Worm (Caenorhabditis elegans) whole organism, young adult: ENCODE data around the gene vps-54.

Experiments
- B0261.1 ChIP-seq: sonication (generic microtip); optimal IDR thresholded peaks from 2 replicates; lab custom pipeline; 2016; ENCODE audit warnings: mild to moderate bottlenecking, missing genetic modification characterization, moderate library complexity, missing compliant biosample characterization
- D2030.7 ChIP-seq: fragments of 200-800 bp; sonication (Bioruptor generic); IDR thresholded peaks from 2 replicates; pipeline ENCODE4 v1.3.6; 2022; ENCODE audit warnings: missing genetic modification reagents, missing genetic modification characterization, missing compliant biosample characterization
- F33H1.4 ChIP-seq: fragments of 200-800 bp; sonication (Bioruptor generic); IDR thresholded peaks from 2 replicates; pipeline ENCODE4 v1.3.6; 2022; ENCODE audit warnings: missing genetic modification reagents, missing genetic modification characterization, missing compliant biosample characterization
- F49E8.2 ChIP-seq: sonication (generic microtip); optimal IDR thresholded peaks from 3 replicates; lab custom pipeline; 2017; ENCODE audit warnings: missing genetic modification characterization, mild to moderate bottlenecking, missing compliant biosample characterization, antibody characterized with exemption, moderate library complexity; ENCODE audit not compliant: insufficient read depth
- F55B11.4 ChIP-seq: sonication (generic microtip); optimal IDR thresholded peaks from 2 replicates; lab custom pipeline; 2016; ENCODE audit warnings: missing compliant biosample characterization, missing genetic modification characterization, borderline replicate concordance; ENCODE audit not compliant: insufficient read depth
- F57A8.1 ChIP-seq: fragments of 200-800 bp; sonication (Bioruptor generic); optimal IDR thresholded peaks from 2 replicates; lab custom pipeline; 2018; ENCODE audit warnings: mild to moderate bottlenecking, missing genetic modification characterization, moderate library complexity, missing compliant biosample characterization
- Y53F4B.3 ChIP-seq: fragments of 200-800 bp; sonication (Bioruptor generic); IDR thresholded peaks from 2 replicates; pipeline ENCODE4 v1.3.6; 2022; ENCODE audit warnings: missing genetic modification reagents, missing genetic modification characterization, missing compliant biosample characterization
- Y53G8AR.9 ChIP-seq: fragments of 200-800 bp; sonication (Bioruptor generic); conservative IDR thresholded peaks from 2 replicates; pipeline ENCODE4 v1.3.6; 2022; ENCODE audit warnings: missing genetic modification reagents, missing genetic modification characterization, missing compliant biosample characterization
- Y56A3A.18 ChIP-seq: fragments of 200-800 bp; sonication (Bioruptor generic); IDR thresholded peaks from 2 replicates; pipeline ENCODE4 v1.3.6; 2022; ENCODE audit warnings: missing genetic modification reagents, missing genetic modification characterization, missing compliant biosample characterization
- Y67H2A.10 ChIP-seq: fragments of 200-800 bp; sonication (Bioruptor generic); conservative IDR thresholded peaks from 2 replicates; pipeline ENCODE4 v1.3.6; 2022; ENCODE audit warnings: missing genetic modification reagents, missing genetic modification characterization, missing compliant biosample characterization
- aptf-2 ChIP-seq: fragments of 200-800 bp; sonication (Bioruptor generic); conservative IDR thresholded peaks from 2 replicates; pipeline ENCODE4 v1.3.6; 2022; ENCODE audit warnings: missing genetic modification reagents, missing genetic modification characterization, missing compliant biosample characterization
- atf-7 ChIP-seq: sonication (generic microtip); optimal IDR thresholded peaks from 2 replicates; lab custom pipeline; 2017; ENCODE audit warnings: mild to moderate bottlenecking, missing genetic modification characterization, missing compliant biosample characterization
- athp-1 ChIP-seq: sonication (generic microtip); optimal IDR thresholded peaks from 2 replicates; lab custom pipeline; 2017; ENCODE audit warnings: mild to moderate bottlenecking, missing genetic modification characterization, missing compliant biosample characterization
- bed-1 ChIP-seq: fragments of 200-800 bp; sonication (Bioruptor generic); IDR thresholded peaks from 2 replicates; pipeline ENCODE4 v1.3.6; 2022; ENCODE audit warnings: missing genetic modification reagents, missing genetic modification characterization, missing compliant biosample characterization
- cebp-1 ChIP-seq, 2 experiments: fragments of 200-800 bp in 1 of 2; sonication (Bioruptor generic) in 1 of 2; sonication (generic microtip) in 1 of 2; IDR thresholded peaks in 1 of 2; optimal IDR thresholded peaks in 1 of 2; 2 replicates each; pipeline versions ENCODE4 v1.3.6 to Lab custom; 2017 to 2022; ENCODE audit warnings: missing compliant biosample characterization in 2 of 2, missing genetic modification characterization in 2 of 2, mild to moderate bottlenecking in 1 of 2, missing genetic modification reagents in 1 of 2, moderate library complexity in 1 of 2
- ceh-27 ChIP-seq: fragments of 200-800 bp; sonication (Bioruptor generic); optimal IDR thresholded peaks from 2 replicates; lab custom pipeline; 2018; ENCODE audit warnings: mild to moderate bottlenecking, missing genetic modification characterization, moderate library complexity, missing compliant biosample characterization
- ceh-40 ChIP-seq: fragments of 200-800 bp; sonication (Bioruptor generic); IDR thresholded peaks from 2 replicates; pipeline ENCODE4 v1.3.6; 2022; ENCODE audit warnings: missing genetic modification characterization, missing compliant biosample characterization
- egl-44 ChIP-seq: fragments of 200-800 bp; sonication (Bioruptor generic); IDR thresholded peaks from 2 replicates; pipeline ENCODE4 v1.3.6; 2022; ENCODE audit warnings: missing genetic modification reagents, missing genetic modification characterization, missing compliant biosample characterization
- egrh-3 ChIP-seq: fragments of 200-800 bp; sonication (Bioruptor generic); IDR thresholded peaks from 2 replicates; pipeline ENCODE4 v1.3.6; 2022; ENCODE audit warnings: missing genetic modification reagents, missing genetic modification characterization, missing compliant biosample characterization
- him-1 ChIP-seq: sonication (generic microtip); optimal IDR thresholded peaks from 2 replicates; lab custom pipeline; 2016; ENCODE audit warnings: missing genotype, missing genetic modification reagents, missing genetic modification characterization, missing compliant biosample characterization
- hmg-1.2 ChIP-seq: fragments of 200-800 bp; sonication (Bioruptor generic); IDR thresholded peaks from 2 replicates; pipeline ENCODE4 v1.3.6; 2022; ENCODE audit warnings: missing genetic modification reagents, missing genetic modification characterization, missing compliant biosample characterization
- hsf-1 ChIP-seq: fragments of 200-800 bp; sonication (Bioruptor generic); IDR thresholded peaks from 2 replicates; pipeline ENCODE4 v1.3.6; 2022; ENCODE audit warnings: missing genetic modification reagents, missing genetic modification characterization, missing compliant biosample characterization
- lin-35 ChIP-seq, 3 experiments: fragments of 150-350 bp in 2 of 3; sonication (generic microtip) in 1 of 3; optimal IDR thresholded peaks; 2 replicates each; lab custom pipeline; 2014 to 2018; ENCODE audit warnings: missing biosample characterization in 3 of 3, missing genetic modification characterization in 3 of 3, missing genetic modification reagents in 3 of 3
- lin-40 ChIP-seq: sonication (generic microtip); optimal IDR thresholded peaks from 2 replicates; lab custom pipeline; 2016; ENCODE audit warnings: missing genetic modification characterization, mild to moderate bottlenecking, missing compliant biosample characterization, missing genotype, missing genetic modification reagents
- lir-1 ChIP-seq: fragments of 200-800 bp; sonication (Bioruptor generic); conservative IDR thresholded peaks from 2 replicates; pipeline ENCODE4 v1.3.6; 2022; ENCODE audit warnings: missing genetic modification reagents, missing genetic modification characterization, missing compliant biosample characterization
- lsy-27 ChIP-seq: sonication (generic microtip); optimal IDR thresholded peaks from 2 replicates; lab custom pipeline; 2017; ENCODE audit warnings: missing genetic modification characterization, mild to moderate bottlenecking, missing compliant biosample characterization, antibody characterized with exemption, missing genotype, borderline replicate concordance; ENCODE audit not compliant: insufficient read depth
- madf-3 ChIP-seq: fragments of 200-800 bp; sonication (Bioruptor generic); IDR thresholded peaks from 2 replicates; pipeline ENCODE4 v1.3.6; 2022; ENCODE audit warnings: missing genetic modification reagents, missing genetic modification characterization, missing compliant biosample characterization
- mcd-1 ChIP-seq: fragments of 200-800 bp; sonication (Bioruptor generic); IDR thresholded peaks from 2 replicates; pipeline ENCODE4 v1.3.6; 2022; ENCODE audit warnings: missing genetic modification reagents, missing genetic modification characterization, missing compliant biosample characterization
- mxl-1 ChIP-seq: sonication (generic microtip); optimal IDR thresholded peaks from 2 replicates; lab custom pipeline; 2016; ENCODE audit warnings: missing genetic modification characterization, missing compliant biosample characterization
- nfya-1 ChIP-seq: sonication (generic microtip); optimal IDR thresholded peaks from 2 replicates; lab custom pipeline; 2017; ENCODE audit warnings: antibody characterized with exemption, missing compliant biosample characterization, missing genetic modification characterization, borderline replicate concordance; ENCODE audit not compliant: insufficient read depth
- nfyb-1 ChIP-seq: fragments of 200-800 bp; sonication (Bioruptor generic); IDR thresholded peaks from 2 replicates; pipeline ENCODE4 v1.3.6; 2022; ENCODE audit warnings: missing genetic modification reagents, missing genetic modification characterization, missing compliant biosample characterization
- nhr-179 ChIP-seq: sonication (generic microtip); optimal IDR thresholded peaks from 2 replicates; lab custom pipeline; 2016; ENCODE audit warnings: mild to moderate bottlenecking, missing genetic modification characterization, missing compliant biosample characterization
- nhr-80 ChIP-seq: sonication (generic microtip); optimal IDR thresholded peaks from 2 replicates; lab custom pipeline; 2016; ENCODE audit warnings: missing genetic modification characterization, missing compliant biosample characterization
- rcor-1 ChIP-seq: fragments of 200-800 bp; sonication (Bioruptor generic); IDR thresholded peaks from 2 replicates; pipeline ENCODE4 v1.3.6; 2022; ENCODE audit warnings: missing genetic modification reagents, missing genetic modification characterization, missing compliant biosample characterization
- rpc-1 ChIP-seq, 2 experiments: fragments of 150-350 bp in 1 of 2; sonication (generic microtip) in 1 of 2; optimal IDR thresholded peaks; 2 replicates each; lab custom pipeline; 2014 to 2018; ENCODE audit warnings: missing biosample characterization in 1 of 2, missing genetic modification characterization in 1 of 2, missing genetic modification reagents in 1 of 2, missing genotype in 1 of 2
- unc-130 ChIP-seq: sonication (generic microtip); optimal IDR thresholded peaks from 2 replicates; lab custom pipeline; 2016; ENCODE audit warnings: missing genetic modification reagents, missing genetic modification characterization, missing compliant biosample characterization
- unc-62 ChIP-seq: fragments of 150-350 bp; optimal IDR thresholded peaks from 2 replicates; lab custom pipeline; 2014; ENCODE audit warnings: missing biosample characterization, missing genetic modification reagents, missing genetic modification characterization
- xnd-1 ChIP-seq: sonication (generic microtip); optimal IDR thresholded peaks from 2 replicates; lab custom pipeline; 2016; ENCODE audit warnings: missing genotype, missing genetic modification reagents, missing genetic modification characterization, missing compliant biosample characterization
- zfh-2 ChIP-seq: fragments of 200-800 bp; sonication (Bioruptor generic); conservative IDR thresholded peaks from 2 replicates; pipeline ENCODE4 v1.3.6; 2022; ENCODE audit warnings: missing genetic modification reagents, missing genetic modification characterization, missing compliant biosample characterization
- ztf-22 ChIP-seq: fragments of 200-800 bp; sonication (Bioruptor generic); optimal IDR thresholded peaks from 2 replicates; lab custom pipeline; 2018; ENCODE audit warnings: mild to moderate bottlenecking, missing genetic modification characterization, moderate library complexity, missing compliant biosample characterization

The vps-54 gene

DNA sequence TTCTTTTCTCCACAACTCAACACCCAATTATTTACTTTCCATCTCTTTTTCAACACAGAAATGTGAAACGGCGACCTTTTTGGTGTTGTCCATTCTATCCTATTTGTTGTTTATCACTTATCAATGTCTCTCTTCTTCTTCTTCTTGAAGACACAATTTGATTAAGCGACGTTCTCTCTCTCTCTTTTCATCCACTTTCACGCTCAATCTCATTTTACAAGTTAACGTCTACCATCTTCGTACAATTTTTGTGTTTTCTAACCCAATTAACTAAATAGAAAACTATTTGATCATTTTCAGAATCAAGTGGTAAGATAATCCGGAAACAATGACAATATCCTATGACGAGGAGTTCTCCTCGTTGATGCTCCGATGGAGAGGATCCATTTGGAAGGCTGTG is 18.5 kb downstream of the vps-54 start, which contains the start of gene best-14:
Gene best-14 (plus strand): TSS at position 301 of the 400 bp plus-strand sequence.
- TF ChIP-seq lin-35 (GFP tag; optimal IDR thresholded peaks at IDR 0.05; lab: Kevin White, UChicago) (no peak), madf-3 (GFP tag; lab: Robert Waterston, UW) (no peak), Y56A3A.18 (GFP tag; lab: Robert Waterston, UW) (no peak), nfya-1 (no peak), ceh-27 (GFP tag; lab: Kevin White, UChicago) (no peak), aptf-2 (GFP tag; lab: Robert Waterston, UW) (no peak), rcor-1 (no peak), egrh-3 (GFP tag; lab: Robert Waterston, UW) (no peak), lsy-27 (no peak), unc-62 (GFP tag; lab: Kevin White, UChicago) (no peak), F57A8.1 (GFP tag; lab: Kevin White, UChicago) (no peak), cebp-1 (GFP tag; IDR thresholded peaks at IDR 0.05; lab: Robert Waterston, UW) (no peak), cebp-1 (tag; optimal IDR thresholded peaks at IDR 0.05; lab: Kevin White, UChicago) (no peak), bed-1 (GFP tag; lab: Robert Waterston, UW) (no peak), nfyb-1 (GFP tag; lab: Robert Waterston, UW) (no peak)
- TF ChIP-seq, all 124 proteins: peak for 0

DNA sequence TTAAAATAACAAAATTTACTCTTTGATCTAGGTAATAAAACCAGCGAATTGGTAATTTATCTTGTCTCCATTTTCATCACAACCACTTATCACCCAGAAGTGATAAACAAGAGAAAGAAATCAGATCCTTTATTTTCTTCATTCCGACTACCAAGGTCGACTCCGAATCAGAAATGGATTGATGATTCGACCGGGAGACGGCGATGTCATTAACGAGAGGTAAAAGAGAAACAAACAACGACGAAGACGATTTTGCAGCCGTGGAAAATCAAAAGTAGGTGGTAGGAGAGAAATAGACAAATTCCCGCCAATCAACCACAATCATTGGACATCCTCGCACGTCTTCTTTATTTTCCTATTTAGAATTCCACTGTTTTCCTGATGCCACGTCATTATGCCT is 19.1 kb downstream of the vps-54 start:
- TF ChIP-seq mxl-1 (tag; lab: Kevin White, UChicago) (no peak), D2030.7 (no peak), egl-44 (GFP tag; lab: Robert Waterston, UW) (no peak), B0261.1 (tag; lab: Kevin White, UChicago) (no peak)

DNA sequence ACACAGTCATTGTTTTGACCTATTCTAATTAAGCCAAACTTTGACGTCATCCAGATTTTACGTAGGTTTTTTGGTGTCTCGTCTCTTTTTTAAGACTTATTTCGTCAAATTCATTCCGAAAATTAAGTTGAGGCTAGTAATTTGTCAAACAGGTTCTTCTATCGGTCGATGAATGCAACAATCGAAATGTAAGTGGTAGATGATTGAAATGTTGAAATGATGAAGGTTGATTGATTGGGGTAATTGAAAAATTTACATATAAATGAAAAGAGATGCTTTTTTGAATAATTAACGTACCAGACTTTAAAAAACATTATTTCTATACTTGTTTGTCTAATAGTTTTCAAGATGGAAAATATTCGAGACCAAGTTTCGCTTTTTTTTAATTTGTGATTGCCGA is 19.9 kb downstream of the vps-54 start:
- TF ChIP-seq xnd-1 (tag; lab: Kevin White, UChicago) (no peak), mcd-1 (GFP tag; lab: Robert Waterston, UW) (no peak), rpc-1 (optimal IDR thresholded peaks at IDR 0.05; lab: Kevin White, UChicago) (no peak), rpc-1 (tag; optimal IDR thresholded peaks at IDR 0.05; lab: Kevin White, UChicago) (no peak), him-1 (no peak), hsf-1 (no peak), unc-130 (GFP tag; lab: Kevin White, UChicago) (no peak), lin-40 (no peak), Y67H2A.10 (GFP tag; lab: Robert Waterston, UW) (no peak), Y53F4B.3 (GFP tag; lab: Robert Waterston, UW) (no peak), ceh-27 (GFP tag; lab: Kevin White, UChicago) (no peak), lir-1 (GFP tag; lab: Robert Waterston, UW) (no peak)
- TF ChIP-seq, all 124 proteins: peak for 0

- TF ChIP-seq mcd-1 (GFP tag; lab: Robert Waterston, UW) (no peak), hsf-1 (no peak), zfh-2 (no peak), F49E8.2 (tag; lab: Kevin White, UChicago) (no peak)
These were observed 21.0 kb downstream of the vps-54 start, which contains the start of gene F32G8.3 for ce11 chrV:10555239-10555638. Gene F32G8.3 (minus strand): TSS chrV:10555339.

- TF ChIP-seq athp-1 (no peak), Y53F4B.3 (GFP tag; lab: Robert Waterston, UW) (no peak), Y56A3A.18 (GFP tag; lab: Robert Waterston, UW) (no peak), atf-7 (tag; lab: Kevin White, UChicago) (no peak), F33H1.4 (no peak), nhr-80 (tag; lab: Kevin White, UChicago) (no peak), zfh-2 (no peak), Y53G8AR.9 (GFP tag; lab: Robert Waterston, UW) (no peak), ceh-40 (GFP tag; lab: Robert Waterston, UW) (no peak), hmg-1.2 (GFP tag; lab: Robert Waterston, UW) (no peak), F55B11.4 (no peak), ztf-22 (GFP tag; lab: Kevin White, UChicago) (no peak), nhr-179 (tag; lab: Kevin White, UChicago) (no peak)
These were observed 26.5 kb downstream of the vps-54 start, which contains the start of gene F32G8.2 for ce11 chrV:10549717-10550116. Gene F32G8.2 (plus strand): TSS chrV:10550017.
